Fruit fly (Drosophila melanogaster) whole organism, pupa: ENCODE data around the gene CG31161.

Experiments
- CG10348 ChIP-seq: fragments of 200-800 bp; sonication (Bioruptor generic); IDR thresholded peaks from 2 replicates; pipeline ENCODE4 v1.3.6; 2022; ENCODE audit warnings: missing biosample characterization, missing genetic modification characterization
- CG12605 ChIP-seq: fragments of 200-800 bp; sonication (Bioruptor generic); IDR thresholded peaks from 2 replicates; pipeline ENCODE4 v1.3.6; 2022; ENCODE audit warnings: missing biosample characterization, missing genetic modification characterization
- CG13204 ChIP-seq: fragments of 200-800 bp; sonication (Bioruptor generic); optimal IDR thresholded peaks from 2 replicates; lab custom pipeline; 2018; ENCODE audit warnings: missing biosample characterization, mild to moderate bottlenecking, missing genetic modification characterization, moderate library complexity
- CG14655 ChIP-seq: fragments of 200-800 bp; sonication (Bioruptor generic); optimal IDR thresholded peaks from 3 replicates; lab custom pipeline; 2017; ENCODE audit warnings: mild to moderate bottlenecking, missing biosample characterization, missing genetic modification reagents, missing genetic modification characterization
- CG15710 ChIP-seq: fragments of 200-800 bp; sonication (Bioruptor generic); optimal IDR thresholded peaks from 2 replicates; lab custom pipeline; 2018; ENCODE audit warnings: missing biosample characterization, mild to moderate bottlenecking, missing genetic modification characterization, moderate library complexity
- CG17806 ChIP-seq: fragments of 200-800 bp; sonication (Bioruptor generic); optimal IDR thresholded peaks from 2 replicates; lab custom pipeline; 2018; ENCODE audit warnings: missing biosample characterization, mild to moderate bottlenecking, missing genetic modification characterization, moderate library complexity
- CG32121 ChIP-seq: fragments of 200-800 bp; sonication (Bioruptor generic); IDR thresholded peaks from 2 replicates; pipeline ENCODE4 v1.3.6; 2022; ENCODE audit warnings: missing biosample characterization, missing genetic modification characterization
- CG34367 ChIP-seq: fragments of 200-800 bp; sonication (Bioruptor generic); optimal IDR thresholded peaks from 2 replicates; lab custom pipeline; 2018; ENCODE audit warnings: missing biosample characterization, mild to moderate bottlenecking, missing genetic modification characterization
- CG4496 ChIP-seq: fragments of 200-800 bp; sonication (Bioruptor generic); IDR thresholded peaks from 3 replicates; pipeline ENCODE4 v1.3.6; 2022; ENCODE audit warnings: missing biosample characterization, missing genetic modification characterization
- CG8159 ChIP-seq: fragments of 200-800 bp; sonication (Bioruptor generic); optimal IDR thresholded peaks from 3 replicates; lab custom pipeline; 2018; ENCODE audit warnings: missing biosample characterization, mild to moderate bottlenecking, missing genetic modification characterization, moderate library complexity
- CG8301 ChIP-seq: fragments of 200-800 bp; sonication (Bioruptor generic); optimal IDR thresholded peaks from 2 replicates; lab custom pipeline; 2018; ENCODE audit warnings: missing biosample characterization, mild to moderate bottlenecking, missing genetic modification characterization
- CG9948 ChIP-seq: fragments of 200-800 bp; sonication (Bioruptor generic); optimal IDR thresholded peaks from 2 replicates; lab custom pipeline; 2018; ENCODE audit warnings: missing biosample characterization, mild to moderate bottlenecking, missing genetic modification characterization, moderate library complexity
- D1 ChIP-seq: fragments of 200-800 bp; sonication (Bioruptor generic); optimal IDR thresholded peaks from 2 replicates; lab custom pipeline; 2018; ENCODE audit warnings: missing biosample characterization, mild to moderate bottlenecking, missing genetic modification characterization, moderate library complexity
- EcR ChIP-seq: fragments of 200-800 bp; sonication (Bioruptor generic); optimal IDR thresholded peaks from 3 replicates; lab custom pipeline; 2019; ENCODE audit warnings: missing biosample characterization, missing genetic modification characterization, mild to moderate bottlenecking, moderate library complexity, missing genetic modification reagents
- Ets98B ChIP-seq: fragments of 200-800 bp; sonication (Bioruptor generic); IDR thresholded peaks from 2 replicates; pipeline ENCODE4 v1.3.6; 2022; ENCODE audit warnings: missing biosample characterization, missing genetic modification characterization
- Pif1A ChIP-seq: fragments of 200-800 bp; sonication (Bioruptor generic); optimal IDR thresholded peaks from 3 replicates; lab custom pipeline; 2016; ENCODE audit warnings: missing biosample characterization, missing genetic modification characterization
- Pif1B ChIP-seq: fragments of 200-800 bp; sonication (Bioruptor generic); optimal IDR thresholded peaks from 3 replicates; lab custom pipeline; 2016; ENCODE audit warnings: missing biosample characterization, missing genetic modification characterization
- Snoo ChIP-seq: fragments of 200-800 bp; sonication (Bioruptor generic); optimal IDR thresholded peaks from 3 replicates; lab custom pipeline; 2017; ENCODE audit warnings: missing biosample characterization, mild to moderate bottlenecking, missing genetic modification characterization, inconsistent platforms
- fd96Ca ChIP-seq: fragments of 200-800 bp; sonication (Bioruptor generic); IDR thresholded peaks from 3 replicates; pipeline ENCODE4 v1.3.6; 2022; ENCODE audit warnings: missing biosample characterization, missing genetic modification characterization
- gl ChIP-seq: fragments of 200-800 bp; sonication (Bioruptor generic); optimal IDR thresholded peaks from 2 replicates; lab custom pipeline; 2018; ENCODE audit warnings: missing biosample characterization, mild to moderate bottlenecking, missing genetic modification characterization
- rn ChIP-seq: fragments of 200-800 bp; sonication (Bioruptor generic); IDR thresholded peaks from 2 replicates; pipeline ENCODE4 v1.3.6; 2022; ENCODE audit warnings: missing biosample characterization, missing genetic modification characterization

Gene CG31161

dm6 chr3R:22627936-22628513 is 11.7 kb downstream of the CG31161 start:
- TF ChIP-seq Snoo (tag; lab: Kevin White, UChicago) = peak; percentile 72
- TF ChIP-seq CG4496 = peak; percentile 13; the same call in 1 of the 3 replicates
- no peak for TF ChIP-seq Pif1B (GFP tag; lab: Kevin White, UChicago)
- TF ChIP-seq CG15710 (tag; lab: Kevin White, UChicago) = peak; percentile 39
- no peak for TF ChIP-seq fd96Ca (GFP tag; lab: Robert Waterston, UW)
- TF ChIP-seq CG8159 (tag; lab: Kevin White, UChicago) = peak; percentile 7
- TF ChIP-seq Pif1A (GFP tag; lab: Kevin White, UChicago) = peak; percentile 27

dm6 chr3R:22629174-22629573 is 12.9 kb downstream of the CG31161 start:
- TF ChIP-seq CG9948 (tag; lab: Kevin White, UChicago) (no peak), gl (tag; lab: Kevin White, UChicago) (no peak), EcR (GFP tag; lab: Kevin White, UChicago) (no peak), rn (GFP tag; lab: Robert Waterston, UW) (no peak), CG10348 (GFP tag; lab: Robert Waterston, UW) (no peak), Pif1A (GFP tag; lab: Kevin White, UChicago) (no peak), Pif1B (GFP tag; lab: Kevin White, UChicago) (no peak), CG14655 (no peak), CG8301 (tag; lab: Kevin White, UChicago) (no peak), CG8159 (tag; lab: Kevin White, UChicago) (no peak), CG32121 (GFP tag; lab: Robert Waterston, UW) (no peak), Snoo (tag; lab: Kevin White, UChicago) (no peak), CG12605 (GFP tag; lab: Robert Waterston, UW) (no peak), CG15710 (tag; lab: Kevin White, UChicago) (no peak), CG4496 (no peak), D1 (tag; lab: Kevin White, UChicago) (no peak), Ets98B (no peak), fd96Ca (GFP tag; lab: Robert Waterston, UW) (no peak), CG13204 (GFP tag; lab: Kevin White, UChicago) (no peak), CG17806 (tag; lab: Kevin White, UChicago) (no peak)

dm6 chr3R:22631156-22631555 is 14.8 kb downstream of the CG31161 start:
- TF ChIP-seq CG8159 (tag; lab: Kevin White, UChicago) = no peak
- TF ChIP-seq, all 21 proteins: peak for 0

- no peak for TF ChIP-seq Pif1A (GFP tag; lab: Kevin White, UChicago)
- TF ChIP-seq CG17806 (tag; lab: Kevin White, UChicago) = no peak
- no peak for TF ChIP-seq CG34367
- no peak for TF ChIP-seq D1 (tag; lab: Kevin White, UChicago)
- no peak for TF ChIP-seq rn (GFP tag; lab: Robert Waterston, UW)
- TF ChIP-seq CG13204 (GFP tag; lab: Kevin White, UChicago) = no peak
- no peak for TF ChIP-seq CG10348 (GFP tag; lab: Robert Waterston, UW)
- no peak for TF ChIP-seq CG8301 (tag; lab: Kevin White, UChicago)
- no peak for TF ChIP-seq EcR (GFP tag; lab: Kevin White, UChicago)
- no peak for TF ChIP-seq Ets98B
- TF ChIP-seq CG8159 (tag; lab: Kevin White, UChicago) = no peak
- no peak for TF ChIP-seq Pif1B (GFP tag; lab: Kevin White, UChicago)
- TF ChIP-seq gl (tag; lab: Kevin White, UChicago) = no peak
- no peak for TF ChIP-seq CG32121 (GFP tag; lab: Robert Waterston, UW)
- TF ChIP-seq, all 21 proteins: peak for 0
These were observed 15.9 kb downstream of the CG31161 start for dm6 chr3R:22632181-22632580.

- TF ChIP-seq CG8159 (tag; lab: Kevin White, UChicago) (no peak), CG13204 (GFP tag; lab: Kevin White, UChicago) (peak; percentile 80)
These were observed 16.7 kb downstream of the CG31161 start for dm6 chr3R:22632980-22633379.

- no peak for TF ChIP-seq CG15710 (tag; lab: Kevin White, UChicago)
- TF ChIP-seq EcR (GFP tag; lab: Kevin White, UChicago) = no peak
- TF ChIP-seq CG8301 (tag; lab: Kevin White, UChicago) = no peak
- TF ChIP-seq CG17806 (tag; lab: Kevin White, UChicago) = no peak
- TF ChIP-seq CG34367 = no peak
- TF ChIP-seq CG10348 (GFP tag; lab: Robert Waterston, UW) = no peak
- TF ChIP-seq rn (GFP tag; lab: Robert Waterston, UW) = no peak
- TF ChIP-seq CG32121 (GFP tag; lab: Robert Waterston, UW) = no peak
- TF ChIP-seq Snoo (tag; lab: Kevin White, UChicago) = no peak
- no peak for TF ChIP-seq CG4496
- no peak for TF ChIP-seq D1 (tag; lab: Kevin White, UChicago)
- TF ChIP-seq CG13204 (GFP tag; lab: Kevin White, UChicago) = no peak
- no peak for TF ChIP-seq CG8159 (tag; lab: Kevin White, UChicago)
- no peak for TF ChIP-seq gl (tag; lab: Kevin White, UChicago)
These were observed 18.5 kb downstream of the CG31161 start for dm6 chr3R:22634549-22635410.
